Fruit fly (Drosophila melanogaster) whole organism, prepupa: Measurements from ENCODE around the gene Lamtor5.

ENCODE experiments used
- CG31627 ChIP-seq: fragments of 200-800 bp; sonication (Bioruptor generic); optimal IDR thresholded peaks from 3 replicates; lab custom pipeline; 2016; ENCODE audit warnings: missing biosample characterization, missing genetic modification characterization
- Gug ChIP-seq: fragments of 200-800 bp; sonication (Bioruptor generic); IDR thresholded peaks from 2 replicates; pipeline ENCODE4 v1.3.6; 2022; ENCODE audit warnings: missing biosample characterization, missing genetic modification characterization
- Met ChIP-seq: fragments of 200-800 bp; sonication (Bioruptor generic); optimal IDR thresholded peaks from 3 replicates; lab custom pipeline; 2016; ENCODE audit warnings: missing biosample characterization, missing genetic modification characterization
- Sox102F ChIP-seq: fragments of 200-800 bp; sonication (Bioruptor generic); optimal IDR thresholded peaks from 2 replicates; lab custom pipeline; 2016; ENCODE audit warnings: missing biosample characterization, mild to moderate bottlenecking, missing genetic modification characterization
- eg ChIP-seq: fragments of 200-800 bp; sonication (Bioruptor generic); IDR thresholded peaks from 3 replicates; pipeline ENCODE4 v1.3.6; 2022; ENCODE audit warnings: missing biosample characterization, missing genetic modification characterization

dm6 chrX:1861620-1862184, 2.9 kb upstream of the Lamtor5 start, which contains the start of gene deltaCOP:
- peak; percentile 92 for TF ChIP-seq CG31627 (GFP tag; lab: Kevin White, UChicago)
- no peak for TF ChIP-seq Met
- TF ChIP-seq eg (GFP tag; lab: Robert Waterston, UW) = peak; percentile 72; the same call in 2 of the 3 replicates
- peak; percentile 77 for TF ChIP-seq Gug
- no peak for TF ChIP-seq Sox102F (GFP tag; lab: Kevin White, UChicago)
